Fruit fly (Drosophila melanogaster): Measurements from ENCODE around the gene Hmt-1.

Hmt-1 gene

dm6 chr3R:15834375-15835031, 22.8 kb downstream of the Hmt-1 start, which contains the start of the genes CG43317 and Arpc3A (continued):
- TF ChIP-seq CG14014 (GFP tag; IDR thresholded peaks at IDR 0.05), result no peak
- no peak for TF ChIP-seq CG3726 (GFP tag; IDR thresholded peaks at IDR 0.05)
- TF ChIP-seq ewg (GFP tag; optimal IDR thresholded peaks at IDR 0.05), result no peak
- TF ChIP-seq CG10431 (GFP tag; optimal IDR thresholded peaks at IDR 0.05), result no peak
- no peak for TF ChIP-seq jigr1 (GFP tag; IDR thresholded peaks at IDR 0.05)
- TF ChIP-seq sens (GFP tag), result peak; percentile 38
- peak; percentile 17; the same call in 1 of the 3 replicates for TF ChIP-seq row (GFP tag; IDR thresholded peaks at IDR 0.05)
- no peak for TF ChIP-seq CG10654 (GFP tag; optimal IDR thresholded peaks at IDR 0.05)
- 0 out of 3 replicates have a peak, but pooled peaks have one; percentile 40 for TF ChIP-seq Opbp (GFP tag; IDR thresholded peaks at IDR 0.05; ENCODE audit: partially characterized antibody)
- peak; percentile 48 for TF ChIP-seq Sry-δ (GFP tag; optimal IDR thresholded peaks at IDR 0.05)
- TF ChIP-seq CG15514 (GFP tag; optimal IDR thresholded peaks at IDR 0.05), result peak; percentile 9
- TF ChIP-seq chinmo (GFP tag; IDR thresholded peaks at IDR 0.05; ENCODE audit: partially characterized antibody), result 0 out of 4 replicates have a peak, but pooled peaks have one; percentile 34
- no peak for TF ChIP-seq ab (GFP tag; optimal IDR thresholded peaks at IDR 0.05)
- peak; percentile 26 for TF ChIP-seq YL-1 (GFP tag; optimal IDR thresholded peaks at IDR 0.05)
- no peak for TF ChIP-seq ind (GFP tag; optimal IDR thresholded peaks at IDR 0.05)
- no peak for TF ChIP-seq pros (GFP tag; optimal IDR thresholded peaks at IDR 0.05)
- TF ChIP-seq H15 (GFP tag; IDR thresholded peaks at IDR 0.05), result no peak
- no peak for TF ChIP-seq otp (GFP tag; IDR thresholded peaks at IDR 0.05)
- peak; percentile 14; the same call in 1 of the 3 replicates for TF ChIP-seq CG6791 (GFP tag; IDR thresholded peaks at IDR 0.05; ENCODE audit: partially characterized antibody)
- peak; percentile 50; the same call in 2 of the 4 replicates for TF ChIP-seq Dll (GFP tag; IDR thresholded peaks at IDR 0.05; ENCODE audit: partially characterized antibody)
- peak; percentile 56 for TF ChIP-seq CG4617 (GFP tag; optimal IDR thresholded peaks at IDR 0.05; ENCODE audit: borderline replicate concordance)
- TF ChIP-seq CG8944 (GFP tag; optimal IDR thresholded peaks at IDR 0.05), result no peak
- no peak for TF ChIP-seq Hr3 (GFP tag; optimal IDR thresholded peaks at IDR 0.05)
- peak; percentile 77 for TF ChIP-seq CG2116 (GFP tag; optimal IDR thresholded peaks at IDR 0.05)
- peak; percentile 25 for TF ChIP-seq pzg (GFP tag; optimal IDR thresholded peaks at IDR 0.05)
- TF ChIP-seq sr (GFP tag; IDR thresholded peaks at IDR 0.05), result no peak
- peak; percentile 51 for TF ChIP-seq kay (GFP tag; optimal IDR thresholded peaks at IDR 0.05)
- peak; percentile 65 for TF ChIP-seq Dp (GFP tag; optimal IDR thresholded peaks at IDR 0.05)
- no peak for TF ChIP-seq inv (GFP tag; IDR thresholded peaks at IDR 0.05; ENCODE audit: partially characterized antibody)
- TF ChIP-seq zfh2 (GFP tag; optimal IDR thresholded peaks at IDR 0.05), result no peak
- no peak for TF ChIP-seq H2.0 (GFP tag; IDR thresholded peaks at IDR 0.05)
- peak; percentile 48 for TF ChIP-seq CG3995 (GFP tag; optimal IDR thresholded peaks at IDR 0.05)
- TF ChIP-seq stwl (tag; optimal IDR thresholded peaks at IDR 0.05), result peak; percentile 69
- no peak for TF ChIP-seq CG6765 (GFP tag; optimal IDR thresholded peaks at IDR 0.05)
- TF ChIP-seq Bgb (GFP tag; IDR thresholded peaks at IDR 0.05; ENCODE audit: partially characterized antibody), result no peak
- TF ChIP-seq Antp (GFP tag; optimal IDR thresholded peaks at IDR 0.05), result no peak
- peak; percentile 29 for TF ChIP-seq Myb (GFP tag; optimal IDR thresholded peaks at IDR 0.05)
- no peak for TF ChIP-seq gsb (GFP tag; IDR thresholded peaks at IDR 0.05)
- no peak for TF ChIP-seq salm (tag; optimal IDR thresholded peaks at IDR 0.05)
- TF ChIP-seq CG4404 (GFP tag; IDR thresholded peaks at IDR 0.05), result no peak
- TF ChIP-seq CG9797 (GFP tag; optimal IDR thresholded peaks at IDR 0.05), result peak; percentile 37
- no peak for TF ChIP-seq prd (optimal IDR thresholded peaks at IDR 0.05)
- TF ChIP-seq prd (GFP tag; IDR thresholded peaks at IDR 0.05), result 0 out of 3 replicates have a peak, but pooled peaks have one; percentile 22
- peak; percentile 51 for TF ChIP-seq MBD-R2 (GFP tag; IDR thresholded peaks at IDR 0.05)
- TF ChIP-seq nerfin-1 (tag; optimal IDR thresholded peaks at IDR 0.05), result no peak
- TF ChIP-seq gfzf (GFP tag; optimal IDR thresholded peaks at IDR 0.05), result peak; percentile 41
- TF ChIP-seq E2f2 (GFP tag; IDR thresholded peaks at IDR 0.05), result peak; percentile 76
- TF ChIP-seq Adf1 (GFP tag; IDR thresholded peaks at IDR 0.05), result no peak
- peak; percentile 6 for TF ChIP-seq CG2712 (tag; optimal IDR thresholded peaks at IDR 0.05)
- no peak for TF ChIP-seq Deaf1 (tag; optimal IDR thresholded peaks at IDR 0.05)
